Fruit fly (Drosophila melanogaster) whole organism, prepupa: Measurements from ENCODE around the gene CG32650.

Experiments used
- CG11762 ChIP-seq: fragments of 200-800 bp; sonication (Bioruptor generic); optimal IDR thresholded peaks from 3 replicates; lab custom pipeline; 2016; ENCODE audit warnings: missing biosample characterization, missing genetic modification characterization; ENCODE audit not compliant: insufficient read depth
- CG16779 ChIP-seq: fragments of 200-800 bp; sonication (Bioruptor generic); optimal IDR thresholded peaks from 3 replicates; lab custom pipeline; 2017; ENCODE audit warnings: missing biosample characterization, mild to moderate bottlenecking, missing genetic modification characterization
- CG6808 ChIP-seq: fragments of 200-800 bp; sonication (Bioruptor generic); optimal IDR thresholded peaks from 3 replicates; lab custom pipeline; 2017; ENCODE audit warnings: missing biosample characterization, missing genetic modification characterization, mild to moderate bottlenecking, moderate library complexity, missing genetic modification reagents
- Ets21C ChIP-seq: fragments of 200-800 bp; sonication (Bioruptor generic); optimal IDR thresholded peaks from 3 replicates; lab custom pipeline; 2016; ENCODE audit warnings: missing biosample characterization, missing genetic modification characterization
- Sox102F ChIP-seq: fragments of 200-800 bp; sonication (Bioruptor generic); optimal IDR thresholded peaks from 2 replicates; lab custom pipeline; 2016; ENCODE audit warnings: missing biosample characterization, mild to moderate bottlenecking, missing genetic modification characterization

dm6 chrX:12857622-12858021 lies 40.8 kb downstream of the CG32650 start, which contains the start of gene CG4661:
- TF ChIP-seq CG6808 (GFP tag; lab: Kevin White, UChicago) (no peak), CG11762 (GFP tag; lab: Kevin White, UChicago) (no peak), CG16779 (tag; lab: Kevin White, UChicago) (no peak), Sox102F (GFP tag; lab: Kevin White, UChicago) (no peak), Ets21C (no peak)
